Worm (Caenorhabditis elegans) whole organism, late embryonic: Measurements from ENCODE around the gene T01G1.2.

Experiments used
- ama-1 ChIP-seq: fragments of 150-350 bp; optimal IDR thresholded peaks from 2 replicates; lab custom pipeline; 2014
- ceh-9 ChIP-seq: sonication (generic microtip); optimal IDR thresholded peaks from 2 replicates; lab custom pipeline; 2016; ENCODE audit warnings: mild to moderate bottlenecking, missing genetic modification characterization, inconsistent platforms, missing compliant biosample characterization
- fkh-10 ChIP-seq: fragments of 150-350 bp; optimal IDR thresholded peaks from 2 replicates; lab custom pipeline; 2014; ENCODE audit warnings: missing biosample characterization, missing genetic modification reagents, missing genetic modification characterization
- gmeb-2 ChIP-seq: sonication (generic microtip); optimal IDR thresholded peaks from 2 replicates; lab custom pipeline; 2016; ENCODE audit warnings: missing genetic modification characterization, inconsistent platforms, missing compliant biosample characterization
- nfya-1 ChIP-seq: sonication (generic microtip); optimal IDR thresholded peaks from 2 replicates; lab custom pipeline; 2017; ENCODE audit warnings: missing genetic modification characterization, mild to moderate bottlenecking, missing compliant biosample characterization, antibody characterized with exemption, moderate library complexity
- unc-42 ChIP-seq: sonication (generic microtip); optimal IDR thresholded peaks from 2 replicates; lab custom pipeline; 2016; ENCODE audit warnings: missing genotype, missing genetic modification characterization, missing compliant biosample characterization

DNA sequence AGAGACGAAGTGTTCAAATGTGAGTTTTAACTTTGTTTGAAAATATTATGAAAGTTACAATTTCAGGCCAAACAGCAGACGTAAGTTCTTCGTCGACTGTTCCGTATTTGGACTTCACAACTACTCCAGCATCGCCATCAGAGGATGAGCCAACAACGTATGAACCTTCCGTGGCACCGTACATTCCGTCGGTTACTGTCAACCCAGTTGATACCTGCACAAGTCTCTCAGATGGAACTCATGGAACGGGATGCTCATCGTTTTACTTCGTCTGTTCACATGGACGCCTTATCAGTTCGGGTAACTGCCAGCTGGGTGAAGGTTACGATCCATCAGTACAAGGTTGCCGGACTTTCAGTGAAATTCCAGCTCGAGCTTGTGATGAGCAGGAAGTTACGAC, 21.5 kb downstream of the T01G1.2 start:
- TF ChIP-seq ceh-9 (tag; lab: Kevin White, UChicago) = no peak
- no peak for TF ChIP-seq ama-1 (lab: Kevin White, UChicago)
- TF ChIP-seq unc-42 (tag; lab: Kevin White, UChicago) = no peak
- no peak for TF ChIP-seq nfya-1
- TF ChIP-seq fkh-10 = no peak
- TF ChIP-seq gmeb-2 (tag; lab: Kevin White, UChicago) = no peak
